Worm (Caenorhabditis elegans): ENCODE data around the gene F41G3.6.

ce11 chrII:6713832-6714342, 28.8 kb upstream of the F41G3.6 start, which contains the start of gene dpy-2:
- no peak for TF ChIP-seq elt-4 (tag; optimal IDR thresholded peaks at IDR 0.05)
- no peak for TF ChIP-seq fax-1 (tag; optimal IDR thresholded peaks at IDR 0.05)
- no peak for TF ChIP-seq pax-1 (tag; optimal IDR thresholded peaks at IDR 0.05)
- TF ChIP-seq ceh-14 (tag; optimal IDR thresholded peaks at IDR 0.05), result no peak
- no peak for TF ChIP-seq unc-86 (tag; optimal IDR thresholded peaks at IDR 0.05)
- no peak for TF ChIP-seq pha-4 (tag; optimal IDR thresholded peaks at IDR 0.05)
- TF ChIP-seq fkh-10 (GFP tag; optimal IDR thresholded peaks at IDR 0.05), result no peak
- TF ChIP-seq dmd-4 (tag; optimal IDR thresholded peaks at IDR 0.05; ENCODE audit: borderline replicate concordance), result no peak
- no peak for TF ChIP-seq hlh-8 (tag; optimal IDR thresholded peaks at IDR 0.05)
- no peak for TF ChIP-seq ceh-30 (tag; optimal IDR thresholded peaks at IDR 0.05)
- TF ChIP-seq elt-2 (tag; optimal IDR thresholded peaks at IDR 0.05), result no peak
- no peak for TF ChIP-seq sox-4 (tag; optimal IDR thresholded peaks at IDR 0.05)
